Worm (Caenorhabditis elegans) whole organism, L1 larva: ENCODE data around the gene rabs-5.

ENCODE experiments used
- C34B4.2 ChIP-seq: sonication (generic microtip); optimal IDR thresholded peaks from 2 replicates; lab custom pipeline; 2017; ENCODE audit warnings: mild to moderate bottlenecking, missing genetic modification characterization, missing compliant biosample characterization
- ama-1 ChIP-seq: fragments of 150-350 bp; optimal IDR thresholded peaks from 2 replicates; lab custom pipeline; 2014
- blmp-1 ChIP-seq: fragments of 150-350 bp; optimal IDR thresholded peaks from 2 replicates; lab custom pipeline; 2014; ENCODE audit warnings: missing biosample characterization, missing genetic modification characterization
- ceh-63 ChIP-seq: fragments of 200-800 bp; sonication (Bioruptor generic); optimal IDR thresholded peaks from 2 replicates; lab custom pipeline; 2018; ENCODE audit warnings: mild to moderate bottlenecking, missing genetic modification characterization, missing compliant biosample characterization
- ceh-82 ChIP-seq, 3 experiments: fragments of 150-350 bp in 1 of 3; sonication (generic microtip) in 2 of 3; optimal IDR thresholded peaks; 2 replicates each; lab custom pipeline; 2014 to 2017; ENCODE audit warnings: missing biosample characterization in 3 of 3, missing genetic modification characterization in 3 of 3
- dpl-1 ChIP-seq, 3 experiments: fragments of 150-350 bp in 2 of 3; sonication (generic microtip) in 1 of 3; optimal IDR thresholded peaks; 2 replicates each; lab custom pipeline; 2014 to 2017; ENCODE audit warnings: missing biosample characterization in 3 of 3, missing genetic modification characterization in 3 of 3, missing genetic modification reagents in 3 of 3
- efl-3 ChIP-seq: fragments of 200-800 bp; sonication (Bioruptor generic); optimal IDR thresholded peaks from 2 replicates; lab custom pipeline; 2018; ENCODE audit warnings: mild to moderate bottlenecking, missing genetic modification characterization, missing compliant biosample characterization
- egl-13 ChIP-seq: sonication (generic microtip); optimal IDR thresholded peaks from 2 replicates; lab custom pipeline; 2016; ENCODE audit warnings: missing genotype, missing genetic modification reagents, missing genetic modification characterization, missing compliant biosample characterization
- elt-3 ChIP-seq, 6 experiments: fragments of 150-350 bp in 1 of 6; sonication (generic microtip); optimal IDR thresholded peaks; 2 replicates each; lab custom pipeline; 2017 to 2018; ENCODE audit warnings: missing biosample characterization in 6 of 6, missing genetic modification characterization in 6 of 6, inconsistent platforms in 1 of 6
- fkh-10 ChIP-seq: sonication (generic microtip); optimal IDR thresholded peaks from 2 replicates; lab custom pipeline; 2017; ENCODE audit warnings: missing biosample characterization, missing genetic modification reagents, missing genetic modification characterization
- fkh-4 ChIP-seq: sonication (generic microtip); optimal IDR thresholded peaks from 2 replicates; lab custom pipeline; 2016; ENCODE audit warnings: missing compliant biosample characterization, missing genetic modification characterization, borderline replicate concordance
- fos-1 ChIP-seq: fragments of 150-350 bp; optimal IDR thresholded peaks from 2 replicates; lab custom pipeline; 2014; ENCODE audit warnings: missing biosample characterization, missing genetic modification characterization
- grh-1 ChIP-seq: fragments of 200-800 bp; sonication (Bioruptor generic); IDR thresholded peaks from 2 replicates; pipeline ENCODE4 v1.3.6; 2022; ENCODE audit warnings: missing genetic modification reagents, missing genetic modification characterization, missing compliant biosample characterization
- hlh-17 ChIP-seq: fragments of 200-800 bp; sonication (Bioruptor generic); optimal IDR thresholded peaks from 2 replicates; lab custom pipeline; 2018; ENCODE audit warnings: missing genetic modification characterization, mild to moderate bottlenecking, missing compliant biosample characterization, moderate library complexity, borderline replicate concordance
- hlh-4 ChIP-seq: sonication (generic microtip); optimal IDR thresholded peaks from 2 replicates; lab custom pipeline; 2016; ENCODE audit warnings: mild to moderate bottlenecking, missing genetic modification characterization, missing compliant biosample characterization
- hpl-2 ChIP-seq: fragments of 150-350 bp; optimal IDR thresholded peaks from 2 replicates; lab custom pipeline; 2014; ENCODE audit warnings: missing biosample characterization, missing genetic modification reagents, missing genetic modification characterization
- isw-1 ChIP-seq: fragments of 200-800 bp; sonication (Bioruptor generic); IDR thresholded peaks from 2 replicates; pipeline ENCODE4 v1.3.6; 2022; ENCODE audit warnings: missing genetic modification characterization, missing compliant biosample characterization
- lin-13 ChIP-seq: fragments of 150-350 bp; optimal IDR thresholded peaks from 2 replicates; lab custom pipeline; 2014; ENCODE audit warnings: missing biosample characterization, missing genetic modification reagents, missing genetic modification characterization
- lin-14 ChIP-seq: fragments of 200-800 bp; sonication (Bioruptor generic); optimal IDR thresholded peaks from 2 replicates; lab custom pipeline; 2018; ENCODE audit warnings: mild to moderate bottlenecking, missing genetic modification characterization, moderate library complexity, missing compliant biosample characterization
- lin-35 ChIP-seq, 2 experiments: fragments of 150-350 bp; optimal IDR thresholded peaks; 2 replicates each; lab custom pipeline; 2014; ENCODE audit warnings: missing biosample characterization in 2 of 2, missing genetic modification characterization in 2 of 2, missing genetic modification reagents in 2 of 2
- lir-3 ChIP-seq: sonication (generic microtip); optimal IDR thresholded peaks from 2 replicates; lab custom pipeline; 2016; ENCODE audit warnings: mild to moderate bottlenecking, missing genetic modification characterization, moderate library complexity, missing compliant biosample characterization; ENCODE audit not compliant: poor library complexity
- lsy-2 ChIP-seq, 2 experiments: fragments of 150-350 bp; optimal IDR thresholded peaks; 2 replicates each; lab custom pipeline; 2014; ENCODE audit warnings: missing biosample characterization in 2 of 2, missing genetic modification characterization in 2 of 2
- mdl-1 ChIP-seq, 2 experiments: fragments of 150-350 bp; optimal IDR thresholded peaks; 2 replicates each; lab custom pipeline; 2014 to 2017; ENCODE audit warnings: missing biosample characterization in 2 of 2, missing genetic modification characterization in 2 of 2, inconsistent platforms in 1 of 2
- mef-2 ChIP-seq: fragments of 150-350 bp; optimal IDR thresholded peaks from 2 replicates; lab custom pipeline; 2014; ENCODE audit warnings: missing biosample characterization, missing genetic modification characterization
- nhr-11 ChIP-seq: fragments of 150-350 bp; optimal IDR thresholded peaks from 2 replicates; lab custom pipeline; 2014; ENCODE audit warnings: missing biosample characterization, missing genetic modification characterization
- nhr-12 ChIP-seq: sonication (generic microtip); optimal IDR thresholded peaks from 2 replicates; lab custom pipeline; 2017; ENCODE audit warnings: missing biosample characterization, missing genetic modification characterization
- nhr-19 ChIP-seq: fragments of 200-800 bp; sonication (Bioruptor generic); conservative IDR thresholded peaks from 2 replicates; pipeline ENCODE4 v1.3.6; 2022; ENCODE audit warnings: missing genetic modification characterization, missing compliant biosample characterization
- nhr-20 ChIP-seq: sonication (generic microtip); optimal IDR thresholded peaks from 2 replicates; lab custom pipeline; 2016; ENCODE audit warnings: mild to moderate bottlenecking, missing genetic modification characterization, missing compliant biosample characterization
- nhr-71 ChIP-seq: sonication (generic microtip); optimal IDR thresholded peaks from 2 replicates; lab custom pipeline; 2016; ENCODE audit warnings: mild to moderate bottlenecking, missing genetic modification characterization, moderate library complexity, missing compliant biosample characterization
- nhr-85 ChIP-seq: sonication (generic microtip); peaks from one replicate; lab custom pipeline; 2016; ENCODE audit warnings: missing genetic modification characterization, inconsistent platforms, missing compliant biosample characterization
- nhr-90 ChIP-seq: sonication (generic microtip); optimal IDR thresholded peaks from 2 replicates; lab custom pipeline; 2016; ENCODE audit warnings: mild to moderate bottlenecking, missing genetic modification characterization, missing compliant biosample characterization; ENCODE audit not compliant: poor library complexity
- pax-3 ChIP-seq: fragments of 200-800 bp; sonication (Bioruptor generic); optimal IDR thresholded peaks from 2 replicates; lab custom pipeline; 2018; ENCODE audit warnings: mild to moderate bottlenecking, missing genetic modification characterization, moderate library complexity, missing compliant biosample characterization
- pqm-1 ChIP-seq: sonication (generic microtip); optimal IDR thresholded peaks from 3 replicates; lab custom pipeline; 2017; ENCODE audit warnings: missing biosample characterization, missing genetic modification characterization
- rnt-1 ChIP-seq: sonication (generic microtip); optimal IDR thresholded peaks from 2 replicates; lab custom pipeline; 2016; ENCODE audit warnings: mild to moderate bottlenecking, missing genetic modification characterization, moderate library complexity, missing compliant biosample characterization
- skn-1 ChIP-seq: fragments of 150-350 bp; optimal IDR thresholded peaks from 2 replicates; lab custom pipeline; 2014; ENCODE audit warnings: missing biosample characterization, missing genetic modification characterization
- snu-23 ChIP-seq: sonication (generic microtip); optimal IDR thresholded peaks from 2 replicates; lab custom pipeline; 2016; ENCODE audit warnings: missing genetic modification characterization, missing compliant biosample characterization
- sox-4 ChIP-seq: sonication (generic microtip); optimal IDR thresholded peaks from 2 replicates; lab custom pipeline; 2016; ENCODE audit warnings: missing genetic modification characterization, missing compliant biosample characterization
- sup-37 ChIP-seq: fragments of 200-800 bp; sonication (Bioruptor generic); optimal IDR thresholded peaks from 2 replicates; lab custom pipeline; 2018; ENCODE audit warnings: mild to moderate bottlenecking, missing genetic modification characterization, missing compliant biosample characterization
- swsn-7 ChIP-seq: sonication (generic microtip); optimal IDR thresholded peaks from 2 replicates; lab custom pipeline; 2016; ENCODE audit warnings: missing genetic modification characterization, missing compliant biosample characterization
- tbx-2 ChIP-seq: sonication (generic microtip); optimal IDR thresholded peaks from 2 replicates; lab custom pipeline; 2016; ENCODE audit warnings: missing genetic modification characterization, missing compliant biosample characterization
- unc-130 ChIP-seq: fragments of 150-350 bp; optimal IDR thresholded peaks from 2 replicates; lab custom pipeline; 2017; ENCODE audit warnings: missing biosample characterization, missing genetic modification characterization, inconsistent platforms
- unc-30 ChIP-seq: sonication (generic microtip); optimal IDR thresholded peaks from 2 replicates; lab custom pipeline; 2017; ENCODE audit warnings: missing biosample characterization, missing genetic modification characterization
- unc-62 ChIP-seq: fragments of 150-350 bp; optimal IDR thresholded peaks from 2 replicates; lab custom pipeline; 2014; ENCODE audit warnings: missing biosample characterization, missing genetic modification reagents, missing genetic modification characterization
- unc-86 ChIP-seq: sonication (generic microtip); optimal IDR thresholded peaks from 2 replicates; lab custom pipeline; 2016; ENCODE audit warnings: missing genetic modification characterization, missing compliant biosample characterization
- xbp-1 ChIP-seq: sonication (generic microtip); optimal IDR thresholded peaks from 2 replicates; lab custom pipeline; 2016; ENCODE audit warnings: missing genetic modification characterization, missing compliant biosample characterization
- zip-4 ChIP-seq: fragments of 200-800 bp; sonication (Bioruptor generic); optimal IDR thresholded peaks from 2 replicates; lab custom pipeline; 2018; ENCODE audit warnings: mild to moderate bottlenecking, missing genetic modification characterization, moderate library complexity, missing compliant biosample characterization
- ztf-11 ChIP-seq, 2 experiments: sonication (generic microtip); optimal IDR thresholded peaks; 2 replicates each; lab custom pipeline; 2016 to 2017; ENCODE audit warnings: missing genetic modification characterization in 2 of 2, missing biosample characterization in 1 of 2, missing compliant biosample characterization in 1 of 2

The rabs-5 gene

DNA sequence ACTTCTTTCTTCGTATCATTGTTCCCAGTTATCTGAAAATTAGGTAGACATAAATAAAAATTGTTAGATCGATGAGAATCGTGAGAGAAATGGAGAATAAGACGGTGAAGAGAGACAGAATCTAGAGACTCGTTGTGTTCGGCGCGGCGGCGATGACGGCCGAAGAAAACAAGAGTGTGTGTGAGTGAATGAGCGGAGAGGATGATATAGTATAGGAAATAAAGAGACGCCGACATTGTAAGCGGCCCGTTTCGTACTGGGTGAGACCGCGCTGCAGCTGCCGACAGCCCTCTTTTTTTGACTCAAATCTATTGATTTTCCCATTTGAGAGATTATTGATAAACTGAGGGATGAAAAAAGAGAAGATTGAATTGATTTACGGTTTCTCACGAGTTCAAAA is 4.8 kb upstream of the rabs-5 start, which contains the start of gene Y42H9AR.4 (continued):
- TF ChIP-seq rnt-1 (tag; lab: Kevin White, UChicago) (peak; percentile 43), ama-1 (no peak), fkh-10 (GFP tag; lab: Kevin White, UChicago) (no peak), xbp-1 (tag; lab: Kevin White, UChicago) (no peak), elt-3 (tag; optimal IDR thresholded peaks at IDR 0.05; lab: Kevin White, UChicago) (no peak), efl-3 (GFP tag; lab: Kevin White, UChicago) (no peak), hlh-17 (GFP tag; lab: Kevin White, UChicago) (no peak), unc-130 (tag; lab: Kevin White, UChicago) (no peak), isw-1 (GFP tag; lab: Robert Waterston, UW) (no peak), sox-4 (tag; lab: Kevin White, UChicago) (no peak), unc-86 (tag; lab: Kevin White, UChicago) (no peak), ceh-82 (tag; optimal IDR thresholded peaks at IDR 0.05; lab: Kevin White, UChicago) (peak in 1 of 3 experiments; percentile 38), grh-1 (GFP tag; lab: Robert Waterston, UW) (no peak), nhr-71 (tag; lab: Kevin White, UChicago) (peak; percentile 30), mdl-1 (tag; optimal IDR thresholded peaks at IDR 0.05; lab: Kevin White, UChicago) (peak in 1 of 2 experiments; percentile 3), skn-1 (tag; lab: Kevin White, UChicago) (peak; percentile 22), sup-37 (GFP tag; lab: Kevin White, UChicago) (no peak), fos-1 (no peak), egl-13 (tag; lab: Kevin White, UChicago) (no peak), blmp-1 (tag; lab: Kevin White, UChicago) (peak; percentile 56), mef-2 (tag; lab: Kevin White, UChicago) (no peak), hlh-4 (no peak), hpl-2 (no peak), ztf-11 (tag; optimal IDR thresholded peaks at IDR 0.05; lab: Kevin White, UChicago) (no peak), lin-13 (no peak), unc-62 (GFP tag; lab: Kevin White, UChicago) (no peak), nhr-11 (tag; lab: Kevin White, UChicago) (peak; percentile 16), swsn-7 (tag; lab: Kevin White, UChicago) (no peak), nhr-20 (tag; lab: Kevin White, UChicago) (peak; percentile 38)
- TF ChIP-seq, all 84 proteins: peak for 16

DNA sequence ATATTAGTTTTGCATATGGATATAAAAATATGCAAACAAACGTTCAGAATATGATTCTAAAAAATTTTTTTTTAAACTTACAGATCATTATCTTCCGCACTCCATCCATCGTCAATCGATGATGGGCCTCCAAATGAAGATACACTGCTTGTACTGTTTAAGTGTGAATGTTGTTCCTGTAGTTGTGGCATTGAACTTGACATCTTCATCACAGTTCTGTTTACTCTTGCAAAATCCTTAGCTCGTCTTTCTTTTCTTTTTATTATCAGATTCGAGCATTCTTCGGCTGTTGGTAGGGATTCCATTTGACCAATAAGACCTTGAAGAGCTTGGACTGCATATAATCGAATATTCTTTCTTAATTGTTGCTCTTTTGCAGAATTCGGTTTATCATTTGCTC is 2.3 kb downstream of the rabs-5 start:
- TF ChIP-seq sox-4 (tag; lab: Kevin White, UChicago), result no peak
- TF ChIP-seq nhr-19 (GFP tag; lab: Robert Waterston, UW), result no peak
- no peak for TF ChIP-seq lsy-2 (tag; optimal IDR thresholded peaks at IDR 0.05; lab: Kevin White, UChicago)
- no peak for TF ChIP-seq ceh-82 (tag; optimal IDR thresholded peaks at IDR 0.05; lab: Kevin White, UChicago)
- TF ChIP-seq ztf-11 (tag; optimal IDR thresholded peaks at IDR 0.05; lab: Kevin White, UChicago), result no peak
- TF ChIP-seq snu-23 (GFP tag; lab: Kevin White, UChicago), result no peak
- no peak for TF ChIP-seq C34B4.2 (tag; lab: Kevin White, UChicago)
- no peak for TF ChIP-seq dpl-1 (GFP tag; optimal IDR thresholded peaks at IDR 0.05; lab: Kevin White, UChicago)
- TF ChIP-seq lin-14 (GFP tag; lab: Kevin White, UChicago), result no peak
- no peak for TF ChIP-seq swsn-7 (tag; lab: Kevin White, UChicago)
- no peak for TF ChIP-seq pax-3 (tag; lab: Kevin White, UChicago)
- no peak for TF ChIP-seq nhr-12
- TF ChIP-seq pqm-1, result no peak

DNA sequence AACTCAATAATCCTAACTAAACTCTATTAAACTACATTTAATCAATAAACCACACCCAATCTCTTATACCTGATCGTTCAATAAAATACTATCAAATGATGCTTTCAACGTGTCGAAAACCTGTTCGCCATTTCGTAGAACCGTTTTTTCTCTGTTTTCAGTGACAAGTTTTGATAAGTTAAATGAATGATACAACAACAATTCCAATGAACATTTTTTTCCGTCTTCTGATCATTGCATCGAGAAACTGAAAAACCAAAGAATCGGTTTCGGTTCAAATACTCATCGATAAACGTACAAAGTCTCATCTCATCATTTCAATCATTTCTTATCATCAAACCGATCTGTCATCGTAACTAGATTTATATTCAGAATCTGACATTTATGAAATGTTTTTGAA is 4.2 kb downstream of the rabs-5 start:
- no peak for TF ChIP-seq fos-1
- no peak for TF ChIP-seq lir-3
- TF ChIP-seq ceh-63 (GFP tag; lab: Kevin White, UChicago), result no peak
- TF ChIP-seq unc-30 (tag; lab: Kevin White, UChicago), result no peak
- TF ChIP-seq nhr-85 (tag; lab: Kevin White, UChicago), result peak; percentile 86
- no peak for TF ChIP-seq zip-4 (GFP tag; lab: Kevin White, UChicago)
- no peak for TF ChIP-seq xbp-1 (tag; lab: Kevin White, UChicago)
- no peak for TF ChIP-seq hpl-2
- TF ChIP-seq nhr-19 (GFP tag; lab: Robert Waterston, UW), result no peak
- peak; percentile 43 for TF ChIP-seq nhr-71 (tag; lab: Kevin White, UChicago)
- peak in 1 of 2 experiments; percentile 21 for TF ChIP-seq lin-35 (GFP tag; optimal IDR thresholded peaks at IDR 0.05; lab: Kevin White, UChicago)
- no peak for TF ChIP-seq C34B4.2 (tag; lab: Kevin White, UChicago)
- TF ChIP-seq elt-3 (tag; optimal IDR thresholded peaks at IDR 0.05; lab: Kevin White, UChicago), result peak in 5 of 6 experiments; percentile 16 to 83 (median 64)
- peak; percentile 12 for TF ChIP-seq nhr-90 (tag; lab: Kevin White, UChicago)
- no peak for TF ChIP-seq pax-3 (tag; lab: Kevin White, UChicago)
- TF ChIP-seq hlh-4, result no peak
- TF ChIP-seq dpl-1 (GFP tag; optimal IDR thresholded peaks at IDR 0.05; lab: Kevin White, UChicago), result no peak
- peak; percentile 26 for TF ChIP-seq lin-14 (GFP tag; lab: Kevin White, UChicago)
- no peak for TF ChIP-seq mdl-1 (tag; optimal IDR thresholded peaks at IDR 0.05; lab: Kevin White, UChicago)
- peak; percentile 86 for TF ChIP-seq nhr-20 (tag; lab: Kevin White, UChicago)
- peak; percentile 32 for TF ChIP-seq tbx-2 (tag; lab: Kevin White, UChicago)
- no peak for TF ChIP-seq fkh-4 (tag; lab: Kevin White, UChicago)
- peak; percentile 34 for TF ChIP-seq blmp-1 (tag; lab: Kevin White, UChicago)
